Fruit fly (Drosophila melanogaster) S2 (cell line): ENCODE data around the gene CG43329.

Experiments
- CG8478 ChIP-seq: fragments of >200 bp; optimal IDR thresholded peaks from 2 replicates; lab custom pipeline; 2018
- CTCF ChIP-seq, 2 experiments: fragments of >200 bp; optimal IDR thresholded peaks; 2 replicates each; lab custom pipeline; 2018

The CG43329 gene

dm6 chr3L:22505118-22505517 lies at the start of gene CG43329:
CG43329 (minus strand) TSS chr3L:22505218.
- TF ChIP-seq CTCF (optimal IDR thresholded peaks at IDR 0.05; lab: Kevin White, UChicago), result no peak
- no peak for TF ChIP-seq CG8478

dm6 chr3L:22549926-22550325 lies 44.9 kb upstream of the CG43329 start, which contains the start of gene Trxr2:
Trxr2 (plus strand) TSS chr3L:22550226.
- TF ChIP-seq CG8478 (no peak), CTCF (optimal IDR thresholded peaks at IDR 0.05; lab: Kevin White, UChicago) (no peak)

dm6 chr3L:22548137-22548536 lies 43.1 kb upstream of the CG43329 start, which contains the start of gene CG11404:
CG11404 (plus strand) TSS chr3L:22548437.
- TF ChIP-seq CTCF (optimal IDR thresholded peaks at IDR 0.05; lab: Kevin White, UChicago) (no peak), CG8478 (no peak)

- TF ChIP-seq CTCF (optimal IDR thresholded peaks at IDR 0.05; lab: Kevin White, UChicago) (no peak), CG8478 (no peak)
Observed at dm6 chr3L:22520017-22520416, 15.0 kb upstream of the CG43329 start.

dm6 chr3L:22504323-22504722 lies 695 bp downstream of the CG43329 start, which contains the start of gene CG43330:
CG43330 (minus strand) TSS chr3L:22504423.
- no peak for TF ChIP-seq CG8478
- no peak for TF ChIP-seq CTCF (optimal IDR thresholded peaks at IDR 0.05; lab: Kevin White, UChicago)

dm6 chr3L:22503730-22504129 lies 1.3 kb downstream of the CG43329 start, which contains the start of gene CG43331:
CG43331 (minus strand) TSS chr3L:22503830.
- TF ChIP-seq CTCF (optimal IDR thresholded peaks at IDR 0.05; lab: Kevin White, UChicago) (no peak), CG8478 (no peak)

dm6 chr3L:22501300-22501699 lies 3.7 kb downstream of the CG43329 start, which contains the start of gene CG43312:
CG43312 (plus strand) TSS chr3L:22501600.
- TF ChIP-seq CTCF (optimal IDR thresholded peaks at IDR 0.05; lab: Kevin White, UChicago) (no peak), CG8478 (no peak)

- TF ChIP-seq CG8478 (no peak), CTCF (optimal IDR thresholded peaks at IDR 0.05; lab: Kevin White, UChicago) (no peak)
Observed at dm6 chr3L:22497594-22497993, 7.4 kb downstream of the CG43329 start.

dm6 chr3L:22483452-22483851 lies 21.6 kb downstream of the CG43329 start:
- TF ChIP-seq CG8478 (no peak), CTCF (optimal IDR thresholded peaks at IDR 0.05; lab: Kevin White, UChicago) (no peak)

- no peak for TF ChIP-seq CTCF (optimal IDR thresholded peaks at IDR 0.05; lab: Kevin White, UChicago)
- TF ChIP-seq CG8478, result no peak
Observed at dm6 chr3L:22474081-22474845, 30.8 kb downstream of the CG43329 start, which contains the start of gene CG11425. CG11425 (plus strand) TSS chr3L:22474795.

dm6 chr3L:22471586-22472291 lies 33.3 kb downstream of the CG43329 start:
- TF ChIP-seq CG8478, result no peak
- TF ChIP-seq CTCF (optimal IDR thresholded peaks at IDR 0.05; lab: Kevin White, UChicago), result no peak

dm6 chr3L:22470299-22470791 lies 34.7 kb downstream of the CG43329 start, which contains the start of gene CG11426:
CG11426 (plus strand) TSS chr3L:22470556.
- TF ChIP-seq CG8478 (no peak), CTCF (optimal IDR thresholded peaks at IDR 0.05; lab: Kevin White, UChicago) (no peak)

- no peak for TF ChIP-seq CTCF (optimal IDR thresholded peaks at IDR 0.05; lab: Kevin White, UChicago)
- TF ChIP-seq CG8478, result no peak
Observed at dm6 chr3L:22468562-22468961, 36.5 kb downstream of the CG43329 start, which contains the start of gene CG11437. CG11437 (plus strand) TSS chr3L:22468862.

- TF ChIP-seq CTCF (optimal IDR thresholded peaks at IDR 0.05; lab: Kevin White, UChicago), result no peak
Observed at dm6 chr3L:22466403-22466942, 38.5 kb downstream of the CG43329 start.
